Fruit fly (Drosophila melanogaster) whole organism: ENCODE data around the gene MsR1.

Experiments
- CG8478 ChIP-seq: fragments of >200 bp; optimal IDR thresholded peaks from 2 replicates; lab custom pipeline; 2018; ENCODE audit warnings: inconsistent platforms
- Dll ChIP-seq: fragments of >200 bp; optimal IDR thresholded peaks from 2 replicates; lab custom pipeline; 2017
- EcR ChIP-seq, 2 experiments: fragments of >200 bp; optimal IDR thresholded peaks; 2 replicates each; lab custom pipeline; 2017; ENCODE audit warnings: missing biosample characterization in 2 of 2, missing genetic modification characterization in 2 of 2, missing genetic modification reagents in 2 of 2
- pan ChIP-seq: fragments of >200 bp; optimal IDR thresholded peaks from 2 replicates; lab custom pipeline; 2017
- psq ChIP-seq: fragments of >200 bp; optimal IDR thresholded peaks from 2 replicates; lab custom pipeline; 2017
- usp ChIP-seq: fragments of >200 bp; optimal IDR thresholded peaks from 2 replicates; lab custom pipeline; 2017; ENCODE audit warnings: missing biosample characterization, missing genetic modification characterization, mixed read lengths

dm6 chr3L:2377114-2377783 lies 54.8 kb downstream of the MsR1 start, which contains the start of the genes CG15877 and Svil:
- TF ChIP-seq psq (lab: Kevin White, UChicago) (no peak), pan (lab: Kevin White, UChicago) (no peak), Dll (no peak), CG8478 (lab: Kevin White, UChicago) (no peak), usp (no peak), EcR (GFP tag; optimal IDR thresholded peaks at IDR 0.05; lab: Kevin White, UChicago) (no peak)
